Worm (Caenorhabditis elegans) whole organism, early embryonic: ENCODE data around the gene str-190.

Source experiments
- B0310.2 ChIP-seq: sonication (generic microtip); optimal IDR thresholded peaks from 2 replicates; lab custom pipeline; 2016; ENCODE audit warnings: mild to moderate bottlenecking, missing genetic modification characterization, missing compliant biosample characterization
- F13C5.2 ChIP-seq: sonication (generic microtip); optimal IDR thresholded peaks from 2 replicates; lab custom pipeline; 2017; ENCODE audit warnings: mild to moderate bottlenecking, missing genetic modification characterization, inconsistent platforms, missing compliant biosample characterization
- aly-1 ChIP-seq: sonication (generic microtip); optimal IDR thresholded peaks from 2 replicates; lab custom pipeline; 2016; ENCODE audit warnings: missing genetic modification characterization, missing compliant biosample characterization
- ama-1 ChIP-seq: fragments of 150-350 bp; optimal IDR thresholded peaks from 2 replicates; lab custom pipeline; 2014
- ceh-13 ChIP-seq: fragments of 200-800 bp; sonication (Bioruptor generic); optimal IDR thresholded peaks from 2 replicates; lab custom pipeline; 2018; ENCODE audit warnings: mild to moderate bottlenecking, missing genetic modification characterization, missing compliant biosample characterization
- ceh-36 ChIP-seq: sonication (generic microtip); optimal IDR thresholded peaks from 2 replicates; lab custom pipeline; 2016; ENCODE audit warnings: missing genetic modification characterization, inconsistent platforms, missing compliant biosample characterization
- ets-7 ChIP-seq: sonication (generic microtip); optimal IDR thresholded peaks from 2 replicates; lab custom pipeline; 2016; ENCODE audit warnings: missing genotype, missing genetic modification characterization, missing compliant biosample characterization
- flt-1 ChIP-seq: fragments of 200-800 bp; sonication (Bioruptor generic); IDR thresholded peaks from 2 replicates; pipeline ENCODE4 v1.3.6; 2022; ENCODE audit warnings: missing genetic modification characterization, missing compliant biosample characterization
- hmbx-1 ChIP-seq: sonication (generic microtip); optimal IDR thresholded peaks from 2 replicates; lab custom pipeline; 2016; ENCODE audit warnings: mild to moderate bottlenecking, missing genetic modification characterization, missing compliant biosample characterization
- hmg-4 ChIP-seq: fragments of 200-800 bp; sonication (Bioruptor generic); optimal IDR thresholded peaks from 2 replicates; lab custom pipeline; 2018; ENCODE audit warnings: mild to moderate bottlenecking, missing genetic modification characterization, missing compliant biosample characterization
- hnd-1 ChIP-seq: sonication (generic microtip); optimal IDR thresholded peaks from 2 replicates; lab custom pipeline; 2016; ENCODE audit warnings: missing genetic modification characterization, missing compliant biosample characterization
- pes-1 ChIP-seq: fragments of 200-800 bp; sonication (Bioruptor generic); IDR thresholded peaks from 2 replicates; pipeline ENCODE4 v1.3.6; 2022; ENCODE audit warnings: missing genetic modification reagents, missing genetic modification characterization, missing compliant biosample characterization
- scrt-1 ChIP-seq: fragments of 200-800 bp; sonication (Bioruptor generic); IDR thresholded peaks from 2 replicates; pipeline ENCODE4 v1.3.6; 2022; ENCODE audit warnings: missing genetic modification characterization, missing compliant biosample characterization
- sea-1 ChIP-seq: fragments of 200-800 bp; sonication (Bioruptor generic); conservative IDR thresholded peaks from 2 replicates; pipeline ENCODE4 v1.3.6; 2022; ENCODE audit warnings: missing genetic modification characterization, missing compliant biosample characterization
- tbx-11 ChIP-seq: fragments of 200-800 bp; sonication (Bioruptor generic); IDR thresholded peaks from 2 replicates; pipeline ENCODE4 v1.3.6; 2022; ENCODE audit warnings: missing genetic modification characterization, missing compliant biosample characterization
- tbx-37 ChIP-seq: fragments of 200-800 bp; sonication (Bioruptor generic); conservative IDR thresholded peaks from 2 replicates; pipeline ENCODE4 v1.3.6; 2022; ENCODE audit warnings: missing genetic modification reagents, missing genetic modification characterization, missing compliant biosample characterization
- tra-4 ChIP-seq: sonication (generic microtip); optimal IDR thresholded peaks from 2 replicates; lab custom pipeline; 2017; ENCODE audit warnings: missing genetic modification characterization, missing compliant biosample characterization

Gene str-190

DNA sequence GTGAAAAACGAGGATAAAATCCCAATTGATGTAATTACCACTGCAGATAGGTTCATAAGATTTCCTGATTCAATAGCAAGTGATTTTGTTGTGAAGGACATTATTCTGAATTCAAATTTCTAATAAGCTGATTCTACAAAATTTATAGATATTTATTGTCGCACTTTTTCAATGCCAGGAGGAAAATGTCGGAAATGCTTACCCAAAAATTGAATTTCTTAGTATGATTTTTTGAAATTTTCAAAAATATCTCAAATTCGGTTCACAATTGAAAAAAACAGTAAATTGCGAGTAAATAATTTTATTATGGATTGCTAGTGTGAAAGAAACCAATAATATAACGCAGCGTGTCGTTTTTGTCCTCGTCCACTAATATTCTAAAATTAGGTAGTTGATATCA, 14.6 kb upstream of the str-190 start, which contains the start of gene srbc-10:
TSS of gene srbc-10 (minus strand) at position 101 of the 400 bp plus-strand sequence.
- no peak for TF ChIP-seq hnd-1 (tag; lab: Kevin White, UChicago)
- no peak for TF ChIP-seq tbx-37 (GFP tag; lab: Robert Waterston, UW)
- TF ChIP-seq tra-4 (tag; lab: Kevin White, UChicago) = no peak
- TF ChIP-seq ceh-36 (tag; lab: Kevin White, UChicago) = no peak
- no peak for TF ChIP-seq hmg-4
- TF ChIP-seq sea-1 (GFP tag; lab: Robert Waterston, UW) = no peak
- no peak for TF ChIP-seq hmbx-1 (tag; lab: Kevin White, UChicago)
- TF ChIP-seq B0310.2 = no peak
- TF ChIP-seq aly-1 (tag; lab: Kevin White, UChicago) = no peak
- TF ChIP-seq F13C5.2 (tag; lab: Kevin White, UChicago) = no peak

DNA sequence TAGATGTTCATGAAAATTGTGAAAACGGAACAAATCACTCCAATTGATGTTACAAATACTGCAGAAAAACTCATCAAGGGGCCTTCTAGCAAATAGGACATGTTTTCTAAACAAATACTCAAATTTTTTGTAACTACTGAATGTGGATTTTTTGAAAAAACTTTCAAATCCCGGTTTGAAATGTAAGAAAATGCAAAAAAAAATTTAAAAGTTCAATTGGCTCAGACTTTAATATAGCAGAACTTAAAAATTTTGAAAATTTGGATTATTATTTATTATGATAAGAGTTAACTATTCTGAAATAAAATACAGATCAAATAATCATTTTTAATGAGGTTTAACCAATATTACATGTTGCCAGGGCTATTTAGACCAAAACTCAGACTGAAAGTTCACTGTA, 12.0 kb upstream of the str-190 start, which contains the start of gene srbc-9:
TSS of gene srbc-9 (minus strand) at position 101 of the 400 bp plus-strand sequence.
- no peak for TF ChIP-seq ceh-13 (GFP tag; lab: Kevin White, UChicago)
- TF ChIP-seq tra-4 (tag; lab: Kevin White, UChicago) = no peak
- no peak for TF ChIP-seq tbx-11 (GFP tag; lab: Robert Waterston, UW)
- no peak for TF ChIP-seq scrt-1 (GFP tag; lab: Robert Waterston, UW)
- no peak for TF ChIP-seq ama-1 (lab: Kevin White, UChicago)
- no peak for TF ChIP-seq hmbx-1 (tag; lab: Kevin White, UChicago)
- no peak for TF ChIP-seq hnd-1 (tag; lab: Kevin White, UChicago)

DNA sequence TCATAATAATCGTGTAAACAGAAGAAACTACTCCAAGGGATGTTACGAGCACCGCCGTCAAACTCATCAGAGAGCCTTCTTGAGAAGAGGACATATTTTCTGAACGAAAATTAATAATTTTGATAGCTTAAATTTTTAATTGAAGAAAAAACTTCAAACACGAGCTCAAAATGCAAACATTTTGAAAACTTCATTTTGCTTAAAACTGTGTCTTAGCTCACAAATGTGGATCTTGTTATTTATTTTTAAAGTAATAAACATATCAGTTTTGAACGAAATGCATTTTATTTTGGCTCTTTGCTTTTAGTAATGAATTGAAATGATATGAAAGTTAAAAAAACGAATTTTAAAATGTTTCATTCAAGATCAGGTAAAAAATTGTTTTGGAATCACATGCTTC, 9.2 kb upstream of the str-190 start, which contains the start of gene srbc-7:
TSS of gene srbc-7 (minus strand) at position 101 of the 400 bp plus-strand sequence.
- TF ChIP-seq tbx-11 (GFP tag; lab: Robert Waterston, UW) (no peak), aly-1 (tag; lab: Kevin White, UChicago) (no peak), hmbx-1 (tag; lab: Kevin White, UChicago) (no peak), tra-4 (tag; lab: Kevin White, UChicago) (no peak)

DNA sequence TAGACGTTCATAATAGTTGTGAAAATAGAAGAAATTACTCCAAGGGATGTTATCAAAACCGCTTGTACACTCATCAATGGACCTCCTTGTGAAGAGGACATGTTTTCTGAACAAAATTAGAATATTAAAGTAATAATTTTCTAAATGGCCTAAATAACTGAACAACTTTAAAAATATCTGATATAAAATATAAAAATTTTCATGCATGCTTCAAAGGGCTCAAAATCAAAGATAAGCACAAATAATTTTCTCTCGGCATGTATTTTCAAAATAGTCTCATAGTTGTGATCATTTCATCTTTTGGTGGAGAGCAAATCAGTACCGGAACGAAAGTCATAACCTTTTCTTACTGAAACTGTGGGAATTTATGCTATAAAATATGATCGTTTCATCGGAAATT, 6.7 kb upstream of the str-190 start, which contains the start of gene srbc-8:
TSS of gene srbc-8 (minus strand) at position 101 of the 400 bp plus-strand sequence.
- TF ChIP-seq aly-1 (tag; lab: Kevin White, UChicago) (no peak), sea-1 (GFP tag; lab: Robert Waterston, UW) (no peak), scrt-1 (GFP tag; lab: Robert Waterston, UW) (no peak), tbx-37 (GFP tag; lab: Robert Waterston, UW) (no peak)

DNA sequence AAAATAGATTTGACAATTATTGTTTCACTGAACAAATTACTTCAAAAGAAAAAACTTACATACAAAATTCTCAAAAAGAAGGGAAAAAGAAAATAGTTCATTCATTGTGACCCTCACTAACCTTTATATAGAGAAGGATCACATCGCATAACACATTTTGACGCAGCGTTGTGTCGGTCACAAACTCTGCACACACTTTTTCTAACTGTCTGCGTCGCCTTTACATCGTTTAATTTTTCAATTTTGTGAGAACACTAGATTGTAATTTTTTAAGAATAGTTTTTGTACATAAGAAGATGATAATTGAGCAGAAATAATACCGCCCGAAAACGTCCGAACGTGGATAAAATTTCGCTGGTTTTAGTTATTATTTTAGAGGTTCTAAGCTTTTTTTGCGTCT, 2.6 kb upstream of the str-190 start, which contains the start of gene C18B10.6:
TSS of gene C18B10.6 (minus strand) at position 101 of the 400 bp plus-strand sequence.
- TF ChIP-seq tbx-37 (GFP tag; lab: Robert Waterston, UW) = no peak
- no peak for TF ChIP-seq ceh-13 (GFP tag; lab: Kevin White, UChicago)
- no peak for TF ChIP-seq hmbx-1 (tag; lab: Kevin White, UChicago)
- no peak for TF ChIP-seq F13C5.2 (tag; lab: Kevin White, UChicago)

DNA sequence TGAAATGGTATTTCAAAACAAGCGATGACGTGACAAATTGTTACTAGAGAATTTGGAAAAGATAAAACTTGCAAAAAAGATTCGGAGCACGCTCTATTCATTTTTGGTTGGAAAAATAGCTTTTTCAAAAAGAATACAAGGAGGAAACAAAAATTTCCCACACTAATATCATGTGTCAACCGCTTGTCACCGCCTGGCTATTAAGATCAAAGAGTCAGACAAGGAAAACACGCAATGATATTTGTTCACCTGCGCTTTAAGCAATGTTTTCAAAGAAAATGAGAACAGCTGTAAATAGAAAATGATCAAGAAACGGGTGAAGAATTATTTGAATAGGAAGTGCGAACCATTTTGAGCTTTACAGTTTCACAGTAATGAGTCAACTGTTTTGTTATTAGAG, 1.5 kb downstream of the str-190 start, which contains the start of gene srh-125:
TSS of gene srh-125 (minus strand) at position 101 of the 400 bp plus-strand sequence.
- TF ChIP-seq ama-1 (lab: Kevin White, UChicago) (no peak), ceh-36 (tag; lab: Kevin White, UChicago) (no peak), ets-7 (tag; lab: Kevin White, UChicago) (no peak), scrt-1 (GFP tag; lab: Robert Waterston, UW) (no peak), tbx-11 (GFP tag; lab: Robert Waterston, UW) (no peak), tbx-37 (GFP tag; lab: Robert Waterston, UW) (no peak), pes-1 (GFP tag; lab: Robert Waterston, UW) (no peak), tra-4 (tag; lab: Kevin White, UChicago) (no peak), sea-1 (GFP tag; lab: Robert Waterston, UW) (no peak), hmg-4 (no peak), flt-1 (no peak), ceh-13 (GFP tag; lab: Kevin White, UChicago) (no peak), hmbx-1 (tag; lab: Kevin White, UChicago) (no peak), hnd-1 (tag; lab: Kevin White, UChicago) (no peak), F13C5.2 (tag; lab: Kevin White, UChicago) (no peak)

DNA sequence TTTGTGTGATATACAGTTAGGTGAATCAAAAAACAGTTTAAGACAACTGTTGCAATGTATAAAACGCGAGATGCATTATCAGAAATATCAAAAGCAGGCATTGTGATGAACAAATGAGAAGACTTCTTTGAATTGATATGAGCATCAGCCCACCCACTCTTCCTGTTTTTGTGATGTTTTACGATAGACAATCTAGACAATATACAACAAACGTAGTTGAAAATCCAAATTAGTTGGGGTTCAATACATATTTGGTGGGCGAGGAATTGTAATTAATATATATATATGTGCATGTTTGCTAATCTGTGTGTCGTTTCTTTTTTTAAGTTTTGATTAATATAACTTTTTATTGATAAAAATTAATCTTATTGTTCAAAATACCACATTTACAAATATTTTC, 5.5 kb downstream of the str-190 start, which contains the start of gene str-28:
TSS of gene str-28 (minus strand) at position 101 of the 400 bp plus-strand sequence.
- no peak for TF ChIP-seq F13C5.2 (tag; lab: Kevin White, UChicago)
- no peak for TF ChIP-seq pes-1 (GFP tag; lab: Robert Waterston, UW)
- no peak for TF ChIP-seq B0310.2
- no peak for TF ChIP-seq ets-7 (tag; lab: Kevin White, UChicago)
- no peak for TF ChIP-seq ama-1 (lab: Kevin White, UChicago)
- no peak for TF ChIP-seq tbx-11 (GFP tag; lab: Robert Waterston, UW)

DNA sequence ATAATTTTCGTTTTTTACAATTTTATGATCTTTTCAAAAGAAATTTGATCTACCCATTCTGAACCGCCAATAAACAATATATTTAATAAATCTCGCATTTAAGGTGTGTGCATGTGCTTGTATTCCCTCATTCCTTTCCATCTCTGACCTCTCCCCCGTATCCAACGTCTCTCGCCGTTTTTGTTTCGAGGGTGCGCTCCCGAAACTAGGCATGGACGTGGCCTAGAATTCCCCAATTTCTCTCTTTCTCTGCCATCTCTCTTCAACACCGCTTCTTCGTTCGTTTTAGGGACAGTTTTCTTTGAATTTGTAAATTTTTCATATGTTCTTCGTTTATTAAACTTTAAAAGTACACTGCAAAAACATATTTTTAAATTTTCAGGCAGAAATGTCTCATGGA, 12.8 kb downstream of the str-190 start, which contains the start of gene F25E5.1:
TSS of gene F25E5.1 (plus strand) at position 376 of the 400 bp plus-strand sequence.
- no peak for TF ChIP-seq ceh-13 (GFP tag; lab: Kevin White, UChicago)
- peak; percentile 3 for TF ChIP-seq aly-1 (tag; lab: Kevin White, UChicago)
- peak; percentile 47 for TF ChIP-seq F13C5.2 (tag; lab: Kevin White, UChicago)
- peak; percentile 62; the same call in 1 of the 2 replicates for TF ChIP-seq tbx-37 (GFP tag; lab: Robert Waterston, UW)
